Fruit fly (Drosophila melanogaster) S2 (cell line): ENCODE measurements around the gene glu.

Experiments
- CG8478 ChIP-seq: fragments of >200 bp; optimal IDR thresholded peaks from 2 replicates; lab custom pipeline; 2018
- CTCF ChIP-seq, 2 experiments: fragments of >200 bp; optimal IDR thresholded peaks; 2 replicates each; lab custom pipeline; 2018

DNA sequence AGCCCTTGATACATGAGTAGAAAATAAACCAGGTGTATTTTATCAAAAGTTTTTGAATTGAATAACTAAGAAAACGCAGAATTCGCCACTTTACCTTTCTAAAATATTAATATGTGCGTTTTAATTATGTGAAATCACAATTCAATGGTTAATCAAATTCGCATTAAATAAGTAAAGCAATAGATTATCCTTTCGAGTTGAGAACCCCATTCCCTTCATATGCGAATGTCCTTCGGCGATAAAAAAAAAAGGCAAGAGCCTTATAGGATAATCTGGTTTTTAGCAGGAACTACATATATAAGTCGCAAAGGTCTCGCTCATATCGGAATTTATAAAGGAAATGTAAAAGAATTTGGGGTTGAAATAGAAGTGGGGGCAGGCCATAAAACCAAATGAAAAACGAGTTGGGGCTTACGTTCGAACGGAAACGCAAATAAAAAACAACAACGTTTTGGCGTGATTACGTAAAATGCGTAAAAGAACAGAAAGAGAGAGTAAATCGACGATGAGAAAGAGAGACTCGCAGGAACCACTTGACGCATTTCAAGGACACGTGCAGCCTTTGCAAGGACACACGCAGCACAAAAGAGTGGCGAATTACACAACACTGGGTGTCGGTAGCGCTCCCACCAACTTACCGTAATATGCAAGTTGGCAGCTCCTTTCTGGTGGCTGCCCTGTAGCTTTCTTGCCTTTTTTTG is 22.9 kb downstream of the glu start:
- TF ChIP-seq CG8478 (lab: Kevin White, UChicago): no peak
- TF ChIP-seq CTCF (optimal IDR thresholded peaks at IDR 0.05; lab: Kevin White, UChicago): no peak
